Fruit fly (Drosophila melanogaster): ENCODE data around the gene mora.

Gene mora

DNA sequence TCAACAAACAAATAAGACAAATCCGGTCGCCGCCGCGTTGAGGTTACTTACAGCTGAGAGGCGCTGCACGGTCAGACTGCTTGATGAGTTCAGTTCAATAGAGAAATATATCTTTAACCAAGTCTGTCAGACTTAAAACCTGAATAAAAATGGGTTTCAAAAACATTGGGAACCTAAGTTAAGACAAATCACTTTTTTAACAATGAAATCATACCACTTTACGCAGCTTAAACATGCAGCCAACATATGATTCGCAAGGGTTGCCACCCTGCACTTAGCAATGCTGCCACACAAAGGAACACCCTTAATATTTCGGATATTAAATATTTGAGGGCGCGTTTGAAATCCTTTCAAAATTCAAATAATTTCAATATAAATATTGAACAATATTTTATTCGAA lies 2.5 kb downstream of the mora start, which contains the start of gene CG5515:
CG5515 (minus strand) TSS at position 278 of the 400 bp plus-strand sequence.
- peak; percentile 23 for TF ChIP-seq CG12768 (GFP tag; optimal IDR thresholded peaks at IDR 0.05)
- peak; percentile 85 for TF ChIP-seq CG1620 (GFP tag; optimal IDR thresholded peaks at IDR 0.05)
- TF ChIP-seq toe (GFP tag; optimal IDR thresholded peaks at IDR 0.05), result peak; percentile 85
- peak; percentile 57 for TF ChIP-seq CG33017 (tag; optimal IDR thresholded peaks at IDR 0.05)
- peak; percentile 18 for TF ChIP-seq cic (GFP tag; optimal IDR thresholded peaks at IDR 0.05)
- TF ChIP-seq kay (GFP tag; ENCODE audit: borderline replicate concordance), result no peak
- TF ChIP-seq bab1 (GFP tag; optimal IDR thresholded peaks at IDR 0.05), result peak; percentile 96
- peak; percentile 65 for TF ChIP-seq CG7045 (GFP tag; optimal IDR thresholded peaks at IDR 0.05)
- peak; percentile 65 for TF ChIP-seq CG14711 (tag; optimal IDR thresholded peaks at IDR 0.05)
- TF ChIP-seq pad (GFP tag; optimal IDR thresholded peaks at IDR 0.05), result peak; percentile 41
- TF ChIP-seq tj (GFP tag; optimal IDR thresholded peaks at IDR 0.05), result peak; percentile 76
- peak; percentile 68 for TF ChIP-seq Crg-1 (GFP tag; optimal IDR thresholded peaks at IDR 0.05)
- TF ChIP-seq CG11617 (GFP tag; optimal IDR thresholded peaks at IDR 0.05), result peak; percentile 89
- TF ChIP-seq Mnt (GFP tag; optimal IDR thresholded peaks at IDR 0.05), result peak; percentile 70
- TF ChIP-seq Hr96 (GFP tag; optimal IDR thresholded peaks at IDR 0.05), result peak; percentile 70
- TF ChIP-seq Clk (GFP tag; optimal IDR thresholded peaks at IDR 0.05), result no peak
- no peak for TF ChIP-seq cnc (optimal IDR thresholded peaks at IDR 0.05)
- peak; percentile 65 for TF ChIP-seq CG7101 (tag; optimal IDR thresholded peaks at IDR 0.05)
- TF ChIP-seq ovo (GFP tag; optimal IDR thresholded peaks at IDR 0.05), result peak; percentile 45
- peak; percentile 87 for TF ChIP-seq CG5204 (GFP tag; optimal IDR thresholded peaks at IDR 0.05)

dm6 chr3R:24193373-24193879 lies 7.3 kb downstream of the mora start, which contains the start of the genes SMC6 and CG6204:
Gene SMC6, minus strand, starts transcription at chr3R:24193423.
Gene CG6204, plus strand, starts transcription at chr3R:24193832.
- TF ChIP-seq CG12768 (GFP tag; optimal IDR thresholded peaks at IDR 0.05) (peak; percentile 90), CG33017 (tag; optimal IDR thresholded peaks at IDR 0.05) (peak; percentile 94), Hr96 (GFP tag; optimal IDR thresholded peaks at IDR 0.05) (peak; percentile 86), CG5204 (GFP tag; optimal IDR thresholded peaks at IDR 0.05) (peak; percentile 92), tj (GFP tag; optimal IDR thresholded peaks at IDR 0.05) (peak; percentile 81), cnc (optimal IDR thresholded peaks at IDR 0.05) (no peak), bab1 (GFP tag; optimal IDR thresholded peaks at IDR 0.05) (peak; percentile 96), pad (GFP tag; optimal IDR thresholded peaks at IDR 0.05) (peak; percentile 76), CG7045 (GFP tag; optimal IDR thresholded peaks at IDR 0.05) (peak; percentile 93), CG1620 (GFP tag; optimal IDR thresholded peaks at IDR 0.05) (peak; percentile 85), cic (GFP tag; optimal IDR thresholded peaks at IDR 0.05) (peak; percentile 63), ovo (GFP tag; optimal IDR thresholded peaks at IDR 0.05) (peak; percentile 86), CG7101 (tag; optimal IDR thresholded peaks at IDR 0.05) (peak; percentile 96), Clk (GFP tag; optimal IDR thresholded peaks at IDR 0.05) (peak; percentile 77), CG14711 (tag; optimal IDR thresholded peaks at IDR 0.05) (peak; percentile 92), Crg-1 (GFP tag; optimal IDR thresholded peaks at IDR 0.05) (peak; percentile 85), CG11617 (GFP tag; optimal IDR thresholded peaks at IDR 0.05) (peak; percentile 92), toe (GFP tag; optimal IDR thresholded peaks at IDR 0.05) (peak; percentile 95), Mnt (GFP tag; optimal IDR thresholded peaks at IDR 0.05) (peak; percentile 65), kay (GFP tag; ENCODE audit: borderline replicate concordance) (no peak)

- TF ChIP-seq CG12768 (GFP tag; optimal IDR thresholded peaks at IDR 0.05) (no peak), CG1620 (GFP tag; optimal IDR thresholded peaks at IDR 0.05) (no peak), pad (GFP tag; optimal IDR thresholded peaks at IDR 0.05) (no peak), bab1 (GFP tag; optimal IDR thresholded peaks at IDR 0.05) (no peak)
These were observed 16.6 kb downstream of the mora start for dm6 chr3R:24202723-24203122.

DNA sequence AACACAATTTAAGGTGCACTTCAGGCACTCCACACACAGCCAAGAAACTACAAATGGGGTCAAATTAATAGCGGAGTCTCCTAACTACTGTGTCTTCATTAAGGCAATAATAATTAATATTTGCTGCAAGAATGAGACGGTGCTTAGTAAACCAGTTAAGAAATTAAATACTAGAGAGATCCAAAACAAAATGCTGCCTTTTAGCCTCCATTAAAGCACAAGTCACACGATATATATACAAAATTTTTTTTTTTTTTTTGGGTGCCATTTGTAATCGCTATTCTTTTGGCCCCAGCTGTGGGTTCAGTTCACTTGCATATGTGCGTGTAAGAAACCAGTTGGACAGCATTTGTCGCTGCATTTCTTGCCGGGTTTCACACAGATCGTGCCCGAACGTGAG lies 17.3 kb downstream of the mora start:
- TF ChIP-seq cnc (optimal IDR thresholded peaks at IDR 0.05) (no peak), CG33017 (tag; optimal IDR thresholded peaks at IDR 0.05) (no peak), kay (GFP tag; ENCODE audit: borderline replicate concordance) (no peak), CG11617 (GFP tag; optimal IDR thresholded peaks at IDR 0.05) (no peak), CG12768 (GFP tag; optimal IDR thresholded peaks at IDR 0.05) (no peak), Clk (GFP tag; optimal IDR thresholded peaks at IDR 0.05) (no peak), CG1620 (GFP tag; optimal IDR thresholded peaks at IDR 0.05) (no peak), toe (GFP tag; optimal IDR thresholded peaks at IDR 0.05) (no peak), ovo (GFP tag; optimal IDR thresholded peaks at IDR 0.05) (no peak), Mnt (GFP tag; optimal IDR thresholded peaks at IDR 0.05) (no peak), CG14711 (tag; optimal IDR thresholded peaks at IDR 0.05) (no peak), Hr96 (GFP tag; optimal IDR thresholded peaks at IDR 0.05) (no peak), bab1 (GFP tag; optimal IDR thresholded peaks at IDR 0.05) (no peak), pad (GFP tag; optimal IDR thresholded peaks at IDR 0.05) (no peak), CG5204 (GFP tag; optimal IDR thresholded peaks at IDR 0.05) (no peak)

DNA sequence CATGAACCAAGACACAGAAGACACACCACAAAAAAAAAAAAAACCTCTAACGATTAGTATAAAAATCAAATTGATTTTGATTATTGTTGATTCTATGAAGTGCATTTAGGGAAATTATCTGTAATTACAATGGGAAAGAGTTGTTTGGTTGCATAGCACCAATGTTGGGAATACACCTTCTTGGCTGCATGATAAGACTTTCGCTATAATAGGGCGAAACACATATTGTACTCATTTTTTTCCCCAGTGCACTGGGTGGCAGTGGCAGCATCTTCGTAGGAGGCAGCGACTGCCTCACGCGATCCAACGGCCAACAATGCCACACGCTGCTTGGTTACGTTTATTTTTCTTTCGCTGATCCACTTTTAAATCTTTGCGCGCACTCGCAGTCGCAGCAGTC lies 17.9 kb downstream of the mora start:
- TF ChIP-seq CG11617 (GFP tag; optimal IDR thresholded peaks at IDR 0.05), result no peak
- no peak for TF ChIP-seq pad (GFP tag; optimal IDR thresholded peaks at IDR 0.05)

- no peak for TF ChIP-seq CG5204 (GFP tag; optimal IDR thresholded peaks at IDR 0.05)
- TF ChIP-seq tj (GFP tag; optimal IDR thresholded peaks at IDR 0.05), result peak; percentile 7
- no peak for TF ChIP-seq bab1 (GFP tag; optimal IDR thresholded peaks at IDR 0.05)
- peak in 1 of 2 experiments; percentile 13 for TF ChIP-seq cnc (optimal IDR thresholded peaks at IDR 0.05)
- no peak for TF ChIP-seq cic (GFP tag; optimal IDR thresholded peaks at IDR 0.05)
These were observed 19.2 kb downstream of the mora start for dm6 chr3R:24205234-24205894.
